Fruit fly (Drosophila melanogaster) whole organism, embryonic: Measurements from ENCODE around the gene HipHop.

Source experiments
- Awh ChIP-seq: fragments of 200-800 bp; sonication (Bioruptor generic); IDR thresholded peaks from 2 replicates; pipeline ENCODE4, ENCODE4 v1.3.6; 2022; ENCODE audit warnings: missing biosample characterization, missing genetic modification characterization
- BtbVII ChIP-seq: fragments of 200-800 bp; sonication (Bioruptor generic); optimal IDR thresholded peaks from 3 replicates; lab custom pipeline; 2017; ENCODE audit warnings: missing biosample characterization, mild to moderate bottlenecking, missing genetic modification characterization
- CG11695 ChIP-seq: fragments of 200-800 bp; sonication (Bioruptor generic); IDR thresholded peaks from 3 replicates; pipeline ENCODE4 v1.3.6; 2022; ENCODE audit warnings: missing biosample characterization, missing genetic modification characterization
- CG12391 ChIP-seq: fragments of 200-800 bp; sonication (Bioruptor generic); optimal IDR thresholded peaks from 3 replicates; lab custom pipeline; 2018; ENCODE audit warnings: missing biosample characterization, mild to moderate bottlenecking, missing genetic modification characterization, moderate library complexity
- CG13424 ChIP-seq: fragments of 200-800 bp; sonication (Bioruptor generic); optimal IDR thresholded peaks from 2 replicates; lab custom pipeline; 2019; ENCODE audit warnings: missing biosample characterization, mild to moderate bottlenecking, missing genetic modification characterization, moderate library complexity
- CG14710 ChIP-seq: fragments of 200-800 bp; sonication (Bioruptor generic); optimal IDR thresholded peaks from 3 replicates; lab custom pipeline; 2019; ENCODE audit warnings: missing biosample characterization, mild to moderate bottlenecking, missing genetic modification characterization, moderate library complexity
- CG15269 ChIP-seq: fragments of 200-800 bp; sonication (Bioruptor generic); optimal IDR thresholded peaks from 2 replicates; lab custom pipeline; 2018; ENCODE audit warnings: missing biosample characterization, mild to moderate bottlenecking, missing genetic modification characterization, moderate library complexity
- CG15601 ChIP-seq: fragments of 200-800 bp; sonication (Bioruptor generic); optimal IDR thresholded peaks from 3 replicates; lab custom pipeline; 2019; ENCODE audit warnings: missing biosample characterization, mild to moderate bottlenecking, missing genetic modification characterization, moderate library complexity
- CG1603 ChIP-seq: fragments of 200-800 bp; sonication (Bioruptor generic); optimal IDR thresholded peaks from 2 replicates; lab custom pipeline; 2019; ENCODE audit warnings: missing biosample characterization, mild to moderate bottlenecking, missing genetic modification characterization, moderate library complexity
- CG16813 ChIP-seq: fragments of 200-800 bp; sonication (Bioruptor generic); IDR thresholded peaks from 3 replicates; pipeline ENCODE4 v1.3.6; 2022; ENCODE audit warnings: missing biosample characterization, missing genetic modification characterization; ENCODE audit not compliant: partially characterized antibody
- CG17328 ChIP-seq: fragments of 200-800 bp; sonication (Bioruptor generic); IDR thresholded peaks from 2 replicates; pipeline ENCODE4 v1.3.6; 2022; ENCODE audit warnings: missing biosample characterization, missing genetic modification characterization
- CG17912 ChIP-seq: fragments of 200-800 bp; sonication (Bioruptor generic); optimal IDR thresholded peaks from 2 replicates; lab custom pipeline; 2018; ENCODE audit warnings: missing biosample characterization, mild to moderate bottlenecking, missing genetic modification characterization
- CG31224 ChIP-seq: fragments of 200-800 bp; sonication (Bioruptor generic); IDR thresholded peaks from 2 replicates; pipeline ENCODE4 v1.3.6; 2022; ENCODE audit warnings: missing biosample characterization, missing genetic modification characterization
- CG31365 ChIP-seq: fragments of 200-800 bp; sonication (Bioruptor generic); optimal IDR thresholded peaks from 2 replicates; lab custom pipeline; 2018; ENCODE audit warnings: missing biosample characterization, mild to moderate bottlenecking, missing genetic modification characterization
- CG33557 ChIP-seq: fragments of 200-800 bp; sonication (Bioruptor generic); optimal IDR thresholded peaks from 2 replicates; lab custom pipeline; 2019; ENCODE audit warnings: missing biosample characterization, mild to moderate bottlenecking, missing genetic modification characterization, moderate library complexity
- CG34422 ChIP-seq: fragments of 200-800 bp; sonication (Bioruptor generic); IDR thresholded peaks from 3 replicates; pipeline ENCODE4 v1.3.6; 2022; ENCODE audit warnings: missing biosample characterization, missing genetic modification characterization
- CG3726 ChIP-seq: fragments of 200-800 bp; sonication (Bioruptor generic); IDR thresholded peaks from 3 replicates; pipeline ENCODE4, ENCODE4 v1.3.6; 2022; ENCODE audit warnings: missing biosample characterization, missing genetic modification characterization
- CG42726 ChIP-seq: fragments of 200-800 bp; sonication (Bioruptor generic); IDR thresholded peaks from 2 replicates; pipeline ENCODE4 v1.3.6; 2022; ENCODE audit warnings: missing biosample characterization, missing genetic modification characterization; ENCODE audit not compliant: partially characterized antibody
- CG4328 ChIP-seq: fragments of 200-800 bp; sonication (Bioruptor generic); optimal IDR thresholded peaks from 3 replicates; lab custom pipeline; 2017; ENCODE audit warnings: missing biosample characterization, missing genetic modification reagents, missing genetic modification characterization
- CG4820 ChIP-seq: fragments of 200-800 bp; sonication (Bioruptor generic); optimal IDR thresholded peaks from 3 replicates; lab custom pipeline; 2016; ENCODE audit warnings: missing biosample characterization, missing genetic modification characterization
- CG7556 ChIP-seq: fragments of 200-800 bp; sonication (Bioruptor generic); optimal IDR thresholded peaks from 2 replicates; lab custom pipeline; 2017; ENCODE audit warnings: missing biosample characterization, mild to moderate bottlenecking, missing genetic modification characterization
- Dbx ChIP-seq: fragments of 200-800 bp; sonication (Bioruptor generic); IDR thresholded peaks from 3 replicates; pipeline ENCODE4 v1.3.6; 2022; ENCODE audit warnings: missing biosample characterization, missing genetic modification characterization
- Drgx ChIP-seq: fragments of 200-800 bp; sonication (Bioruptor generic); IDR thresholded peaks from 2 replicates; pipeline ENCODE4 v1.3.6; 2022; ENCODE audit warnings: missing biosample characterization, missing genetic modification characterization
- HmgD ChIP-seq: fragments of 200-800 bp; sonication (Bioruptor generic); optimal IDR thresholded peaks from 3 replicates; lab custom pipeline; 2016; ENCODE audit warnings: missing biosample characterization, missing genetic modification characterization
- HmgZ ChIP-seq: fragments of 200-800 bp; sonication (Bioruptor generic); optimal IDR thresholded peaks from 2 replicates; lab custom pipeline; 2018; ENCODE audit warnings: missing biosample characterization, mild to moderate bottlenecking, missing genetic modification characterization
- Mes4 ChIP-seq: fragments of 200-800 bp; sonication (Bioruptor generic); optimal IDR thresholded peaks from 2 replicates; lab custom pipeline; 2016; ENCODE audit warnings: missing biosample characterization, missing genetic modification characterization
- NC2α ChIP-seq: fragments of 200-800 bp; sonication (Bioruptor generic); optimal IDR thresholded peaks from 2 replicates; lab custom pipeline; 2016; ENCODE audit warnings: missing biosample characterization, missing genetic modification characterization
- Rfx ChIP-seq: fragments of 200-800 bp; sonication (Bioruptor generic); IDR thresholded peaks from 2 replicates; pipeline ENCODE4 v1.3.6; 2022; ENCODE audit warnings: missing biosample characterization, missing genetic modification characterization
- Trl ChIP-seq, 3 experiments: fragments of >200 bp in 2 of 3; fragments of 200-800 bp in 1 of 3; sonication (Bioruptor generic) in 1 of 3; optimal IDR thresholded peaks; 2 replicates in 1 of 3; 3 replicates in 2 of 3; lab custom pipeline; 2016 to 2017; ENCODE audit warnings: missing biosample characterization in 1 of 3, missing genetic modification characterization in 1 of 3
- al ChIP-seq: fragments of 200-800 bp; sonication (Bioruptor generic); IDR thresholded peaks from 2 replicates; pipeline ENCODE4 v1.3.6; 2022; ENCODE audit warnings: missing biosample characterization, missing genetic modification characterization
- amos ChIP-seq: fragments of 200-800 bp; sonication (Bioruptor generic); IDR thresholded peaks from 2 replicates; pipeline ENCODE4 v1.3.6; 2022; ENCODE audit warnings: missing biosample characterization, missing genetic modification characterization; ENCODE audit not compliant: partially characterized antibody
- br ChIP-seq: fragments of >200 bp; optimal IDR thresholded peaks from 2 replicates; lab custom pipeline; 2017
- dimm ChIP-seq: fragments of 200-800 bp; sonication (Bioruptor generic); IDR thresholded peaks from 2 replicates; pipeline ENCODE4 v1.3.6; 2022; ENCODE audit warnings: missing biosample characterization, missing genetic modification characterization
- gfzf ChIP-seq: fragments of 200-800 bp; sonication (Bioruptor generic); optimal IDR thresholded peaks from 2 replicates; lab custom pipeline; 2016; ENCODE audit warnings: missing biosample characterization, mild to moderate bottlenecking, missing genetic modification characterization, moderate library complexity
- hb ChIP-seq: fragments of 200-800 bp; sonication (Bioruptor generic); IDR thresholded peaks from 3 replicates; pipeline ENCODE4 v1.3.6; 2022; ENCODE audit warnings: missing biosample characterization, missing genetic modification characterization; ENCODE audit not compliant: partially characterized antibody
- hbn ChIP-seq: fragments of 200-800 bp; sonication (Bioruptor generic); IDR thresholded peaks from 2 replicates; pipeline ENCODE4 v1.3.6; 2022; ENCODE audit warnings: missing biosample characterization, missing genetic modification characterization; ENCODE audit not compliant: partially characterized antibody
- inv ChIP-seq: fragments of 200-800 bp; sonication (Bioruptor generic); IDR thresholded peaks from 2 replicates; pipeline ENCODE4 v1.3.6; 2022; ENCODE audit warnings: missing biosample characterization, missing genetic modification characterization; ENCODE audit not compliant: partially characterized antibody
- mld ChIP-seq: fragments of 200-800 bp; sonication (Bioruptor generic); IDR thresholded peaks from 3 replicates; pipeline ENCODE4 v1.3.6; 2022; ENCODE audit warnings: missing biosample characterization, missing genetic modification characterization; ENCODE audit not compliant: partially characterized antibody
- p53 ChIP-seq: fragments of 200-800 bp; sonication (Bioruptor generic); optimal IDR thresholded peaks from 2 replicates; lab custom pipeline; 2016; ENCODE audit warnings: missing biosample characterization, missing genetic modification characterization
- pho ChIP-seq: fragments of 200-800 bp; sonication (Bioruptor generic); optimal IDR thresholded peaks from 2 replicates; lab custom pipeline; 2016; ENCODE audit warnings: missing biosample characterization, missing genetic modification characterization
- row ChIP-seq: fragments of 200-800 bp; sonication (Bioruptor generic); IDR thresholded peaks from 3 replicates; pipeline ENCODE4 v1.3.6; 2022; ENCODE audit warnings: missing biosample characterization, missing genetic modification characterization
- schlank ChIP-seq: fragments of 200-800 bp; sonication (Bioruptor generic); optimal IDR thresholded peaks from 2 replicates; lab custom pipeline; 2018; ENCODE audit warnings: missing biosample characterization, mild to moderate bottlenecking, missing genetic modification characterization
- sd ChIP-seq: fragments of 200-800 bp; sonication (Bioruptor generic); optimal IDR thresholded peaks from 3 replicates; lab custom pipeline; 2018; ENCODE audit warnings: missing biosample characterization, mild to moderate bottlenecking, missing genetic modification characterization, moderate library complexity
- sim ChIP-seq: fragments of 200-800 bp; sonication (Bioruptor generic); IDR thresholded peaks from 2 replicates; pipeline ENCODE4 v1.3.6; 2022; ENCODE audit warnings: missing biosample characterization, missing genetic modification characterization
- sna ChIP-seq: fragments of 200-800 bp; sonication (Bioruptor generic); IDR thresholded peaks from 2 replicates; pipeline ENCODE4 v1.3.6; 2022; ENCODE audit warnings: missing biosample characterization, missing genetic modification characterization; ENCODE audit not compliant: partially characterized antibody
- twi ChIP-seq: fragments of 200-800 bp; optimal IDR thresholded peaks from 2 replicates; lab custom pipeline; 2019; ENCODE audit warnings: missing biosample characterization, mild to moderate bottlenecking, missing genetic modification characterization, moderate library complexity
- zen ChIP-seq: fragments of 200-800 bp; sonication (Bioruptor generic); optimal IDR thresholded peaks from 3 replicates; lab custom pipeline; 2018; ENCODE audit warnings: missing biosample characterization, mild to moderate bottlenecking, missing genetic modification characterization, moderate library complexity
- zfh2 ChIP-seq: fragments of 200-800 bp; sonication (Bioruptor generic); optimal IDR thresholded peaks from 2 replicates; lab custom pipeline; 2016; ENCODE audit warnings: missing biosample characterization, missing genetic modification characterization

HipHop gene

dm6 chr3L:18822450-18823220, 1.7 kb downstream of the HipHop start, which contains the start of gene Cat (continued):
- TF ChIP-seq CG34422 (GFP tag; lab: Robert Waterston, UW) (peak; percentile 82; the same call in 1 of the 3 replicates), twi (tag; lab: Kevin White, UChicago) (no peak), CG14710 (tag; lab: Kevin White, UChicago) (peak; percentile 53), CG3726 (no peak), Dbx (GFP tag; lab: Robert Waterston, UW) (peak; percentile 67; the same call in 2 of the 3 replicates), inv (GFP tag; lab: Robert Waterston, UW) (peak; percentile 77), dimm (GFP tag; lab: Robert Waterston, UW) (no peak), p53 (GFP tag; lab: Kevin White, UChicago) (no peak), row (GFP tag; lab: Robert Waterston, UW) (peak; percentile 92), hbn (GFP tag; lab: Robert Waterston, UW) (peak; percentile 86), CG15601 (peak; percentile 40), sna (GFP tag; lab: Robert Waterston, UW) (peak; percentile 89), Awh (no peak), CG17328 (no peak), zfh2 (GFP tag; lab: Kevin White, UChicago) (peak; percentile 22), amos (peak; percentile 82; the same call in 1 of the 2 replicates), BtbVII (GFP tag; lab: Kevin White, UChicago) (peak; percentile 16), CG17912 (GFP tag; lab: Kevin White, UChicago) (peak; percentile 21), CG11695 (GFP tag; lab: Robert Waterston, UW) (no peak), CG13424 (tag; lab: Kevin White, UChicago) (peak; percentile 60), schlank (tag; lab: Kevin White, UChicago) (no peak), CG33557 (GFP tag; lab: Kevin White, UChicago) (no peak), al (GFP tag; lab: Robert Waterston, UW) (no peak), CG31365 (tag; lab: Kevin White, UChicago) (no peak), Rfx (GFP tag; lab: Robert Waterston, UW) (peak; percentile 43; the same call in 1 of the 2 replicates), hb (GFP tag; lab: Robert Waterston, UW) (peak; percentile 73), pho (GFP tag; lab: Kevin White, UChicago) (no peak), sim (GFP tag; lab: Robert Waterston, UW) (no peak), CG42726 (GFP tag; lab: Robert Waterston, UW) (peak; percentile 50; the same call in 1 of the 2 replicates), zen (tag; lab: Kevin White, UChicago) (peak; percentile 16), HmgZ (tag; lab: Kevin White, UChicago) (peak; percentile 73), HmgD (GFP tag; lab: Kevin White, UChicago) (no peak), CG7556 (GFP tag; lab: Kevin White, UChicago) (peak; percentile 29), sd (peak; percentile 22), Drgx (GFP tag; lab: Robert Waterston, UW) (peak; percentile 99), CG1603 (tag; lab: Kevin White, UChicago) (peak; percentile 54), CG31224 (GFP tag; lab: Robert Waterston, UW) (no peak), mld (GFP tag; lab: Robert Waterston, UW) (peak; percentile 73; the same call in 2 of the 3 replicates), gfzf (GFP tag; lab: Kevin White, UChicago) (peak; percentile 10), NC2α (GFP tag; lab: Kevin White, UChicago) (no peak), CG16813 (GFP tag; lab: Robert Waterston, UW) (no peak; the same call in 2 of the 3 replicates), CG15269 (tag; lab: Kevin White, UChicago) (peak; percentile 75), CG12391 (tag; lab: Kevin White, UChicago) (peak; percentile 70), Mes4 (GFP tag; lab: Kevin White, UChicago) (no peak), br (lab: Kevin White, UChicago) (no peak), CG4328 (GFP tag; lab: Kevin White, UChicago) (peak; percentile 19), Trl (optimal IDR thresholded peaks at IDR 0.05; lab: Kevin White, UChicago) (peak; percentile 70 to 82), Trl (GFP tag; optimal IDR thresholded peaks at IDR 0.05; lab: Kevin White, UChicago) (peak; percentile 26), CG4820 (peak; percentile 6)
